Worm (Caenorhabditis elegans): ENCODE measurements around the gene Y110A2AL.9.

Gene Y110A2AL.9

ce11 chrII:2856114-2856513 is 10.3 kb downstream of the Y110A2AL.9 start (continued):
- no peak for TF ChIP-seq hlh-26 (GFP tag; conservative IDR thresholded peaks at IDR 0.05)

- TF ChIP-seq mxl-1 (tag; optimal IDR thresholded peaks at IDR 0.05) = no peak
- TF ChIP-seq nhr-179 (tag; optimal IDR thresholded peaks at IDR 0.05) = no peak
- TF ChIP-seq hsf-1 (GFP tag; IDR thresholded peaks at IDR 0.05) = no peak
- TF ChIP-seq hmg-1.2 (GFP tag; IDR thresholded peaks at IDR 0.05) = peak; percentile 36; the same call in 1 of the 2 replicates
- TF ChIP-seq madf-10 (tag; optimal IDR thresholded peaks at IDR 0.05) = no peak
- no peak for TF ChIP-seq bed-2 (GFP tag; IDR thresholded peaks at IDR 0.05)
- TF ChIP-seq snpc-4 (GFP tag; optimal IDR thresholded peaks at IDR 0.05) = no peak
- no peak for TF ChIP-seq snpc-4 (tag; optimal IDR thresholded peaks at IDR 0.05)
- no peak for TF ChIP-seq Y79H2A.3 (GFP tag; conservative IDR thresholded peaks at IDR 0.05)
- no peak for TF ChIP-seq tlf-1 (GFP tag; optimal IDR thresholded peaks at IDR 0.05)
Measured at ce11 chrII:2854794-2855193, 11.6 kb downstream of the Y110A2AL.9 start.

ce11 chrII:2853767-2854166 is 12.7 kb downstream of the Y110A2AL.9 start:
- TF ChIP-seq ceh-100 (GFP tag; IDR thresholded peaks at IDR 0.05) (no peak), ceh-40 (GFP tag; IDR thresholded peaks at IDR 0.05) (no peak), ceh-58 (GFP tag; IDR thresholded peaks at IDR 0.05) (no peak), akir-1 (GFP tag; optimal IDR thresholded peaks at IDR 0.05) (no peak), ZK185.1 (tag; optimal IDR thresholded peaks at IDR 0.05; ENCODE audit: poor library complexity, severe bottlenecking) (no peak), F49E8.2 (tag; optimal IDR thresholded peaks at IDR 0.05; ENCODE audit: insufficient read depth) (no peak), lin-54 (GFP tag; optimal IDR thresholded peaks at IDR 0.05) (no peak), ceh-79 (tag; optimal IDR thresholded peaks at IDR 0.05) (no peak), ccch-3 (GFP tag; optimal IDR thresholded peaks at IDR 0.05) (no peak), unc-130 (GFP tag; optimal IDR thresholded peaks at IDR 0.05) (no peak), snpc-1.1 (tag; optimal IDR thresholded peaks at IDR 0.05; ENCODE audit: insufficient read depth) (no peak)

ce11 chrII:2852493-2852892 is 13.9 kb downstream of the Y110A2AL.9 start, which contains the start of gene ptc-3:
TSS of gene ptc-3 (minus strand) at chrII:2852593.
- TF ChIP-seq F39B2.1 (GFP tag; IDR thresholded peaks at IDR 0.05) (no peak), bed-2 (GFP tag; IDR thresholded peaks at IDR 0.05) (no peak), tbx-9 (tag; optimal IDR thresholded peaks at IDR 0.05; ENCODE audit: borderline replicate concordance) (no peak), sptf-2 (GFP tag; optimal IDR thresholded peaks at IDR 0.05) (no peak), attf-5 (GFP tag; optimal IDR thresholded peaks at IDR 0.05) (no peak), nhr-90 (tag; optimal IDR thresholded peaks at IDR 0.05) (no peak), hmg-1.2 (GFP tag; IDR thresholded peaks at IDR 0.05) (no peak), pha-4 (tag; optimal IDR thresholded peaks at IDR 0.05) (no peak), attf-3 (GFP tag; conservative IDR thresholded peaks at IDR 0.05) (no peak), lin-26 (GFP tag; IDR thresholded peaks at IDR 0.05) (no peak)

- no peak for TF ChIP-seq mcd-1 (GFP tag; IDR thresholded peaks at IDR 0.05)
- no peak for TF ChIP-seq Y79H2A.3 (GFP tag; conservative IDR thresholded peaks at IDR 0.05)
Measured at ce11 chrII:2846552-2846951, 19.9 kb downstream of the Y110A2AL.9 start.

- no peak for TF ChIP-seq F23B12.7 (tag; optimal IDR thresholded peaks at IDR 0.05; ENCODE audit: insufficient read depth)
- TF ChIP-seq zfh-2 (GFP tag; conservative IDR thresholded peaks at IDR 0.05) = peak; percentile 59
- TF ChIP-seq hlh-26 (GFP tag; conservative IDR thresholded peaks at IDR 0.05) = no peak
- no peak for TF ChIP-seq let-607 (tag; optimal IDR thresholded peaks at IDR 0.05)
- no peak for TF ChIP-seq sdz-38 (tag; optimal IDR thresholded peaks at IDR 0.05)
- no peak for TF ChIP-seq nhr-90 (tag; optimal IDR thresholded peaks at IDR 0.05)
- TF ChIP-seq nfya-1 (tag; optimal IDR thresholded peaks at IDR 0.05; ENCODE audit: borderline replicate concordance, insufficient read depth) = no peak
- 0 out of 2 replicates have a peak, but pooled peaks have one; percentile 18 for TF ChIP-seq pbrm-1 (GFP tag; IDR thresholded peaks at IDR 0.05)
- TF ChIP-seq F37B4.10 (GFP tag; IDR thresholded peaks at IDR 0.05) = no peak
- TF ChIP-seq ztf-22 (GFP tag; optimal IDR thresholded peaks at IDR 0.05) = no peak
- TF ChIP-seq C06A6.2 (GFP tag; conservative IDR thresholded peaks at IDR 0.05) = no peak
- no peak for TF ChIP-seq F57C9.4 (tag; optimal IDR thresholded peaks at IDR 0.05)
- no peak for TF ChIP-seq mes-4 (tag; optimal IDR thresholded peaks at IDR 0.05)
Measured at ce11 chrII:2845674-2846073, 20.8 kb downstream of the Y110A2AL.9 start.
